Fruit fly (Drosophila melanogaster): ENCODE data around the gene CG33710.

Gene CG33710

DNA sequence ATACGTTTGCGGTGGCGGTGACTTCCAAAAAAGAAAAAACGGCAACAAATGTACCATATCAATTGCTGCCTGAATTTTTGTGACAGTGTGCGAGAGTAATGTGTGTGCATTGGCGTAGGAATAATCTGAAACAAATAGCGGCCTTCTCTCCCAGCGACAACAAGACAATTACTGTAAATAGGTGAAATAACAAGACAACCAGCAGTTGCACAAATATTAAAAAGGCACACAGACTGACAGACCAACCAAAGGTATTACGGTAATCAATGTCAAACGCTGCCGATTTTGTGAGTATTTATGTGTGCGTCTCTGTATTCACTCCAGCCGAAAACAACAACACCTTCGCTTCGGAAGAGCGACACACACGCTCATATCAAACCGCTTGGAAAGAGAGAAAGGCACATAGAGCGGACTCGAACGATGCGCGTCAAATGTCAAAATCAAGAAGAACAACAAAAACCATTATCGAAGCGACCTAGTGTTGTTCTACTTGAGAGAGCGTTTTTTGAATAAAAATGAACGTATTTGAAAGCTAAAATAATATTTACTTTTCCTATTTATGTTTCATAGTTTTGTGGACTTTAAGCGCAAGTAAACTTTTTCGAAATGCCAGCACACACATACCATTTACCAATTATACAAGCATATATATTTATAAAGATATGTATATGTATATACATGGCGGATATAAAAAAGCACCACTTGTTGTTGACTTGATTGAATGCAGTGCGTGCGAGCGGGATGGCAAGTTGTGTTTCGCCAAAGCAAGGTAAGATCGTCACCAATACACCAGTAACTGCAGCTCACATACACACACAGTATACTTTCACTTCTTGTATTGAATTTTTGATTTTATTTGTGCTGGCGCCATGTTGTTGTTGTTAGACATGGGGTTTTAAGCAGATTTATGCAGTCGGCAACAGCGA is 45.5 kb downstream of the CG33710 start (continued):
- TF ChIP-seq CG32532 (GFP tag; IDR thresholded peaks at IDR 0.05) = no peak
- TF ChIP-seq CG2129 (GFP tag; IDR thresholded peaks at IDR 0.05; ENCODE audit: partially characterized antibody) = no peak
- peak; percentile 88 for TF ChIP-seq caup (GFP tag; optimal IDR thresholded peaks at IDR 0.05; ENCODE audit: severe bottlenecking)
- peak; percentile 64 for TF ChIP-seq CG1792 (GFP tag; optimal IDR thresholded peaks at IDR 0.05)
- TF ChIP-seq CG8089 (GFP tag; optimal IDR thresholded peaks at IDR 0.05) = peak; percentile 75
- TF ChIP-seq gsb (GFP tag; IDR thresholded peaks at IDR 0.05) = peak; percentile 41; the same call in 1 of the 2 replicates
- no peak for TF ChIP-seq pan (optimal IDR thresholded peaks at IDR 0.05)
- TF ChIP-seq pan (GFP tag; optimal IDR thresholded peaks at IDR 0.05 in 1 of 2, IDR thresholded peaks at IDR 0.05 in 1 of 2) = peak in 1 of 2 experiments; percentile 70
- TF ChIP-seq Dek (tag; optimal IDR thresholded peaks at IDR 0.05) = no peak
- no peak; the same call in 1 of the 2 replicates for TF ChIP-seq Ravus (GFP tag; IDR thresholded peaks at IDR 0.05)
- TF ChIP-seq zfh1 (GFP tag; IDR thresholded peaks at IDR 0.05) = peak; percentile 71; the same call in 2 of the 3 replicates
- TF ChIP-seq dm (GFP tag; optimal IDR thresholded peaks at IDR 0.05) = peak; percentile 4
- no peak for TF ChIP-seq ro (GFP tag; IDR thresholded peaks at IDR 0.05)
- no peak for TF ChIP-seq Sin3A (optimal IDR thresholded peaks at IDR 0.05)
- TF ChIP-seq Trl (optimal IDR thresholded peaks at IDR 0.05) = peak; percentile 66 to 86
- TF ChIP-seq Trl (GFP tag; optimal IDR thresholded peaks at IDR 0.05) = peak; percentile 77
- TF ChIP-seq CG34376 (GFP tag; optimal IDR thresholded peaks at IDR 0.05) = peak; percentile 94
- peak; percentile 83 for TF ChIP-seq ERR (GFP tag; optimal IDR thresholded peaks at IDR 0.05)
- peak; percentile 39 for TF ChIP-seq Myb (GFP tag; optimal IDR thresholded peaks at IDR 0.05)
- TF ChIP-seq CG10274 (GFP tag; optimal IDR thresholded peaks at IDR 0.05) = peak; percentile 18
- TF ChIP-seq CG16813 (GFP tag; IDR thresholded peaks at IDR 0.05; ENCODE audit: partially characterized antibody) = no peak
- TF ChIP-seq CG6791 (GFP tag; IDR thresholded peaks at IDR 0.05; ENCODE audit: partially characterized antibody) = no peak
- peak; percentile 67 for TF ChIP-seq CG4707 (GFP tag; optimal IDR thresholded peaks at IDR 0.05)
- TF ChIP-seq CG6254 (GFP tag; optimal IDR thresholded peaks at IDR 0.05) = peak; percentile 53
- TF ChIP-seq Sox100B (GFP tag; optimal IDR thresholded peaks at IDR 0.05) = peak; percentile 42
- peak; percentile 52 for TF ChIP-seq dmrt11E (tag; optimal IDR thresholded peaks at IDR 0.05)
- TF ChIP-seq Jarid2 (GFP tag; optimal IDR thresholded peaks at IDR 0.05) = peak; percentile 59
- TF ChIP-seq sim (GFP tag; IDR thresholded peaks at IDR 0.05) = peak; percentile 66; the same call in 1 of the 2 replicates
- TF ChIP-seq zen (tag; optimal IDR thresholded peaks at IDR 0.05) = peak; percentile 61
- no peak for TF ChIP-seq Dip3 (GFP tag; optimal IDR thresholded peaks at IDR 0.05)
- TF ChIP-seq NfI (GFP tag; optimal IDR thresholded peaks at IDR 0.05) = peak; percentile 44
- no peak for TF ChIP-seq jigr1 (GFP tag; IDR thresholded peaks at IDR 0.05)
- no peak for TF ChIP-seq CG9215 (GFP tag; IDR thresholded peaks at IDR 0.05)
- no peak; the same call in 1 of the 2 replicates for TF ChIP-seq slbo (GFP tag; IDR thresholded peaks at IDR 0.05)
- peak; percentile 21; the same call in 1 of the 2 replicates for TF ChIP-seq Ada2b (GFP tag; IDR thresholded peaks at IDR 0.05)
- TF ChIP-seq CG31388 (GFP tag; optimal IDR thresholded peaks at IDR 0.05) = peak; percentile 19
- TF ChIP-seq MBD-R2 (GFP tag; IDR thresholded peaks at IDR 0.05) = peak; percentile 12; the same call in 1 of the 2 replicates
- peak; percentile 57 for TF ChIP-seq pfk (GFP tag; optimal IDR thresholded peaks at IDR 0.05)
- TF ChIP-seq sens-2 (GFP tag; IDR thresholded peaks at IDR 0.05) = no peak
- no peak for TF ChIP-seq bbx (GFP tag; IDR thresholded peaks at IDR 0.05; ENCODE audit: partially characterized antibody)
- TF ChIP-seq phol (tag; optimal IDR thresholded peaks at IDR 0.05) = no peak
- peak; percentile 53 for TF ChIP-seq CG17328 (GFP tag; IDR thresholded peaks at IDR 0.05)
- TF ChIP-seq Hr78 (GFP tag; optimal IDR thresholded peaks at IDR 0.05) = peak in 1 of 2 experiments; percentile 65
- no peak for TF ChIP-seq Lim3 (GFP tag; IDR thresholded peaks at IDR 0.05)
- TF ChIP-seq CkIIα-i1 (GFP tag; IDR thresholded peaks at IDR 0.05) = no peak
- TF ChIP-seq NC2α (GFP tag; optimal IDR thresholded peaks at IDR 0.05) = peak; percentile 12
- peak; percentile 57; the same call in 1 of the 2 replicates for TF ChIP-seq onecut (GFP tag; IDR thresholded peaks at IDR 0.05)
- no peak for TF ChIP-seq Doc2 (GFP tag; IDR thresholded peaks at IDR 0.05)
- peak; percentile 74 for TF ChIP-seq CG12236 (GFP tag; optimal IDR thresholded peaks at IDR 0.05)

All from whole organism, embryonic.